Fruit fly (Drosophila melanogaster) whole organism, embryonic: ENCODE data around the gene IRSp53.

Experiments
- Antp ChIP-seq: fragments of 200-800 bp; sonication (Bioruptor generic); optimal IDR thresholded peaks from 3 replicates; lab custom pipeline; 2016; ENCODE audit warnings: missing biosample characterization, missing genetic modification characterization
- BtbVII ChIP-seq: fragments of 200-800 bp; sonication (Bioruptor generic); optimal IDR thresholded peaks from 3 replicates; lab custom pipeline; 2017; ENCODE audit warnings: missing biosample characterization, mild to moderate bottlenecking, missing genetic modification characterization
- Bteb2 ChIP-seq: fragments of 200-800 bp; sonication (Bioruptor generic); optimal IDR thresholded peaks from 2 replicates; lab custom pipeline; 2016; ENCODE audit warnings: missing biosample characterization, missing genetic modification characterization
- CG1024 ChIP-seq: fragments of 200-800 bp; sonication (Bioruptor generic); IDR thresholded peaks from 2 replicates; pipeline ENCODE4 v1.3.6; 2022; ENCODE audit warnings: missing biosample characterization, missing genetic modification characterization
- CG10462 ChIP-seq: fragments of 200-800 bp; sonication (Bioruptor generic); optimal IDR thresholded peaks from 2 replicates; lab custom pipeline; 2016; ENCODE audit warnings: missing biosample characterization, missing genetic modification characterization
- CG10543 ChIP-seq: fragments of 200-800 bp; sonication (Bioruptor generic); optimal IDR thresholded peaks from 3 replicates; lab custom pipeline; 2017; ENCODE audit warnings: missing biosample characterization, mild to moderate bottlenecking, missing genetic modification characterization, moderate library complexity
- CG12744 ChIP-seq: fragments of 200-800 bp; sonication (Bioruptor generic); optimal IDR thresholded peaks from 2 replicates; lab custom pipeline; 2016; ENCODE audit warnings: missing biosample characterization, missing genetic modification characterization
- CG12942 ChIP-seq: fragments of 200-800 bp; sonication (Bioruptor generic); optimal IDR thresholded peaks from 3 replicates; lab custom pipeline; 2016; ENCODE audit warnings: missing biosample characterization, missing genetic modification characterization
- CG14710 ChIP-seq: fragments of 200-800 bp; sonication (Bioruptor generic); optimal IDR thresholded peaks from 3 replicates; lab custom pipeline; 2019; ENCODE audit warnings: missing biosample characterization, mild to moderate bottlenecking, missing genetic modification characterization, moderate library complexity
- CG16813 ChIP-seq: fragments of 200-800 bp; sonication (Bioruptor generic); IDR thresholded peaks from 3 replicates; pipeline ENCODE4 v1.3.6; 2022; ENCODE audit warnings: missing biosample characterization, missing genetic modification characterization; ENCODE audit not compliant: partially characterized antibody
- CG2199 ChIP-seq: fragments of 200-800 bp; sonication (Bioruptor generic); IDR thresholded peaks from 3 replicates; pipeline ENCODE4 v1.3.6; 2022; ENCODE audit warnings: missing biosample characterization, missing genetic modification characterization
- CG2875 ChIP-seq: fragments of 200-800 bp; sonication (Bioruptor generic); optimal IDR thresholded peaks from 2 replicates; lab custom pipeline; 2017; ENCODE audit warnings: missing biosample characterization, mild to moderate bottlenecking, missing genetic modification characterization, missing genetic modification reagents
- CG31365 ChIP-seq: fragments of 200-800 bp; sonication (Bioruptor generic); optimal IDR thresholded peaks from 2 replicates; lab custom pipeline; 2018; ENCODE audit warnings: missing biosample characterization, mild to moderate bottlenecking, missing genetic modification characterization
- CG32767 ChIP-seq: fragments of 200-800 bp; sonication (Bioruptor generic); IDR thresholded peaks from 2 replicates; pipeline ENCODE4 v1.3.6; 2022; ENCODE audit warnings: missing biosample characterization, missing genetic modification characterization
- CG3281 ChIP-seq: fragments of 200-800 bp; sonication (Bioruptor generic); optimal IDR thresholded peaks from 3 replicates; lab custom pipeline; 2017; ENCODE audit warnings: missing biosample characterization, mild to moderate bottlenecking, missing genetic modification characterization
- CG34224 ChIP-seq: fragments of 200-800 bp; sonication (Bioruptor generic); IDR thresholded peaks from 3 replicates; pipeline ENCODE4 v1.3.6; 2022; ENCODE audit warnings: missing biosample characterization, missing genetic modification characterization; ENCODE audit not compliant: partially characterized antibody
- CG3726 ChIP-seq: fragments of 200-800 bp; sonication (Bioruptor generic); IDR thresholded peaks from 3 replicates; pipeline ENCODE4, ENCODE4 v1.3.6; 2022; ENCODE audit warnings: missing biosample characterization, missing genetic modification characterization
- CG42726 ChIP-seq: fragments of 200-800 bp; sonication (Bioruptor generic); IDR thresholded peaks from 2 replicates; pipeline ENCODE4 v1.3.6; 2022; ENCODE audit warnings: missing biosample characterization, missing genetic modification characterization; ENCODE audit not compliant: partially characterized antibody
- CG4282 ChIP-seq: fragments of 200-800 bp; sonication (Bioruptor generic); optimal IDR thresholded peaks from 2 replicates; lab custom pipeline; 2016; ENCODE audit warnings: missing biosample characterization, missing genetic modification characterization
- CG6791 ChIP-seq: fragments of 200-800 bp; sonication (Bioruptor generic); IDR thresholded peaks from 3 replicates; pipeline ENCODE4 v1.3.6; 2022; ENCODE audit warnings: missing biosample characterization, missing genetic modification characterization; ENCODE audit not compliant: partially characterized antibody
- CG8924 ChIP-seq: fragments of 200-800 bp; optimal IDR thresholded peaks from 3 replicates; lab custom pipeline; 2019; ENCODE audit warnings: missing biosample characterization, mild to moderate bottlenecking, missing genetic modification characterization, moderate library complexity
- CG9215 ChIP-seq: fragments of 200-800 bp; sonication (Bioruptor generic); IDR thresholded peaks from 2 replicates; pipeline ENCODE4 v1.3.6; 2022; ENCODE audit warnings: missing biosample characterization, missing genetic modification characterization
- CG9437 ChIP-seq: fragments of 200-800 bp; sonication (Bioruptor generic); optimal IDR thresholded peaks from 2 replicates; lab custom pipeline; 2018; ENCODE audit warnings: missing biosample characterization, mild to moderate bottlenecking, missing genetic modification characterization
- CG9932 ChIP-seq: fragments of 200-800 bp; sonication (Bioruptor generic); IDR thresholded peaks from 2 replicates; pipeline ENCODE4 v1.3.6; 2022; ENCODE audit warnings: missing biosample characterization, missing genetic modification characterization
- Deaf1 ChIP-seq: fragments of 200-800 bp; optimal IDR thresholded peaks from 3 replicates; lab custom pipeline; 2019; ENCODE audit warnings: missing biosample characterization, mild to moderate bottlenecking, missing genetic modification characterization, moderate library complexity
- Dfd ChIP-seq, 2 experiments: fragments of >200 bp; optimal IDR thresholded peaks; 2 replicates each; lab custom pipeline; 2017; ENCODE audit warnings: missing biosample characterization in 2 of 2, missing genetic modification characterization in 2 of 2
- E2f1 ChIP-seq: fragments of 200-800 bp; sonication (Bioruptor generic); IDR thresholded peaks from 2 replicates; pipeline ENCODE4 v1.3.6; 2022; ENCODE audit warnings: missing biosample characterization, missing genetic modification characterization
- Elba2 ChIP-seq: fragments of 200-800 bp; sonication (Bioruptor generic); optimal IDR thresholded peaks from 3 replicates; lab custom pipeline; 2016; ENCODE audit warnings: missing biosample characterization, missing genetic modification characterization
- Fer1 ChIP-seq: fragments of 200-800 bp; sonication (Bioruptor generic); optimal IDR thresholded peaks from 2 replicates; lab custom pipeline; 2017; ENCODE audit warnings: missing biosample characterization, mild to moderate bottlenecking, missing genetic modification characterization
- Meics ChIP-seq: fragments of 200-800 bp; sonication (Bioruptor generic); optimal IDR thresholded peaks from 2 replicates; lab custom pipeline; 2017; ENCODE audit warnings: missing biosample characterization, mild to moderate bottlenecking, missing genetic modification characterization
- Nf-YB ChIP-seq: fragments of 200-800 bp; sonication (Bioruptor generic); optimal IDR thresholded peaks from 3 replicates; lab custom pipeline; 2019; ENCODE audit warnings: missing biosample characterization, mild to moderate bottlenecking, missing genetic modification characterization, moderate library complexity
- Nf-YC ChIP-seq: fragments of 200-800 bp; optimal IDR thresholded peaks from 3 replicates; lab custom pipeline; 2019; ENCODE audit warnings: missing biosample characterization, mild to moderate bottlenecking, missing genetic modification characterization, moderate library complexity
- Pdp1 ChIP-seq, 2 experiments: fragments of 200-800 bp; sonication (Bioruptor generic); optimal IDR thresholded peaks; 3 replicates each; lab custom pipeline; 2016; ENCODE audit warnings: missing biosample characterization in 2 of 2, missing genetic modification characterization in 2 of 2, mild to moderate bottlenecking in 1 of 2, moderate library complexity in 1 of 2
- Ptx1 ChIP-seq: fragments of 200-800 bp; sonication (Bioruptor generic); IDR thresholded peaks from 2 replicates; pipeline ENCODE4 v1.3.6; 2022; ENCODE audit warnings: missing biosample characterization, missing genetic modification characterization
- YL-1 ChIP-seq: fragments of 200-800 bp; sonication (Bioruptor generic); optimal IDR thresholded peaks from 3 replicates; lab custom pipeline; 2017; ENCODE audit warnings: missing biosample characterization, mild to moderate bottlenecking, missing genetic modification characterization
- chif ChIP-seq, 2 experiments: fragments of 200-800 bp; sonication (Bioruptor generic); optimal IDR thresholded peaks; 3 replicates each; lab custom pipeline; 2016; ENCODE audit warnings: missing biosample characterization in 2 of 2, missing genetic modification characterization in 2 of 2
- dm ChIP-seq: fragments of 200-800 bp; sonication (Bioruptor generic); optimal IDR thresholded peaks from 3 replicates; lab custom pipeline; 2016; ENCODE audit warnings: missing biosample characterization, missing genetic modification characterization
- dmrt99B ChIP-seq: fragments of 200-800 bp; sonication (Bioruptor generic); optimal IDR thresholded peaks from 2 replicates; lab custom pipeline; 2018; ENCODE audit warnings: missing biosample characterization, mild to moderate bottlenecking, missing genetic modification characterization, moderate library complexity
- ems ChIP-seq: fragments of 200-800 bp; sonication (Bioruptor generic); optimal IDR thresholded peaks from 3 replicates; lab custom pipeline; 2016; ENCODE audit warnings: missing biosample characterization, missing genetic modification characterization
- esg ChIP-seq: fragments of 200-800 bp; sonication (Bioruptor generic); conservative IDR thresholded peaks from 2 replicates; pipeline ENCODE4 v1.3.6; 2022; ENCODE audit warnings: missing biosample characterization, missing genetic modification characterization
- grau ChIP-seq: fragments of 200-800 bp; optimal IDR thresholded peaks from 3 replicates; lab custom pipeline; 2019; ENCODE audit warnings: missing biosample characterization, mild to moderate bottlenecking, missing genetic modification characterization, moderate library complexity
- grn ChIP-seq: fragments of 200-800 bp; sonication (Bioruptor generic); optimal IDR thresholded peaks from 3 replicates; lab custom pipeline; 2017; ENCODE audit warnings: missing biosample characterization, missing genetic modification characterization
- gro ChIP-seq: fragments of 200-800 bp; sonication (Bioruptor generic); optimal IDR thresholded peaks from 2 replicates; lab custom pipeline; 2016; ENCODE audit warnings: missing biosample characterization, missing genetic modification characterization
- gt ChIP-seq: fragments of 200-800 bp; sonication (Bioruptor generic); IDR thresholded peaks from 2 replicates; pipeline ENCODE4 v1.3.6; 2022; ENCODE audit warnings: missing biosample characterization, missing genetic modification characterization
- her ChIP-seq: fragments of 200-800 bp; sonication (Bioruptor generic); optimal IDR thresholded peaks from 2 replicates; lab custom pipeline; 2016; ENCODE audit warnings: missing biosample characterization, missing genetic modification characterization
- mirr ChIP-seq: fragments of 200-800 bp; sonication (Bioruptor generic); optimal IDR thresholded peaks from 3 replicates; lab custom pipeline; 2018; ENCODE audit warnings: missing biosample characterization, mild to moderate bottlenecking, missing genetic modification characterization
- pum ChIP-seq: fragments of 200-800 bp; sonication (Bioruptor generic); optimal IDR thresholded peaks from 2 replicates; lab custom pipeline; 2016; ENCODE audit warnings: missing biosample characterization, missing genetic modification characterization
- scrt ChIP-seq: fragments of 200-800 bp; sonication (Bioruptor generic); optimal IDR thresholded peaks from 2 replicates; lab custom pipeline; 2018; ENCODE audit warnings: missing biosample characterization, mild to moderate bottlenecking, missing genetic modification characterization, moderate library complexity
- sim ChIP-seq: fragments of 200-800 bp; sonication (Bioruptor generic); IDR thresholded peaks from 2 replicates; pipeline ENCODE4 v1.3.6; 2022; ENCODE audit warnings: missing biosample characterization, missing genetic modification characterization
- slbo ChIP-seq: fragments of 200-800 bp; sonication (Bioruptor generic); IDR thresholded peaks from 2 replicates; pipeline ENCODE4 v1.3.6; 2022; ENCODE audit warnings: missing biosample characterization, missing genetic modification characterization
- zen ChIP-seq: fragments of 200-800 bp; sonication (Bioruptor generic); optimal IDR thresholded peaks from 3 replicates; lab custom pipeline; 2018; ENCODE audit warnings: missing biosample characterization, mild to moderate bottlenecking, missing genetic modification characterization, moderate library complexity

Gene IRSp53

dm6 chr3L:11123088-11123487, 12.8 kb upstream of the IRSp53 start, which contains the start of the genes Ufd1 and NaPi-III (continued):
- TF ChIP-seq chif (GFP tag; optimal IDR thresholded peaks at IDR 0.05; lab: Kevin White, UChicago) (peak in 1 of 2 experiments; percentile 35), gt (no peak), gro (peak; percentile 71), Bteb2 (GFP tag; lab: Kevin White, UChicago) (no peak), CG4282 (GFP tag; lab: Kevin White, UChicago) (peak; percentile 36), Deaf1 (tag; lab: Kevin White, UChicago) (no peak), CG2199 (GFP tag; lab: Robert Waterston, UW) (no peak), CG2875 (GFP tag; lab: Kevin White, UChicago) (no peak), BtbVII (GFP tag; lab: Kevin White, UChicago) (no peak), CG1024 (GFP tag; lab: Robert Waterston, UW) (no peak), CG9215 (GFP tag; lab: Robert Waterston, UW) (no peak; the same call in 1 of the 2 replicates), pum (GFP tag; lab: Kevin White, UChicago) (peak; percentile 29), CG32767 (GFP tag; lab: Robert Waterston, UW) (peak; percentile 57; the same call in 1 of the 2 replicates), grau (tag; lab: Kevin White, UChicago) (peak; percentile 46), Dfd (GFP tag; optimal IDR thresholded peaks at IDR 0.05; lab: Kevin White, UChicago) (no peak), CG12942 (GFP tag; lab: Kevin White, UChicago) (no peak), CG10543 (GFP tag; lab: Kevin White, UChicago) (no peak), her (GFP tag; lab: Kevin White, UChicago) (peak; percentile 54), esg (GFP tag; lab: Robert Waterston, UW) (no peak), ems (GFP tag; lab: Kevin White, UChicago) (peak; percentile 23), Ptx1 (GFP tag; lab: Robert Waterston, UW) (no peak), CG12744 (GFP tag; lab: Kevin White, UChicago) (no peak), scrt (GFP tag; lab: Kevin White, UChicago) (no peak), zen (tag; lab: Kevin White, UChicago) (peak; percentile 39), sim (no peak), Pdp1 (GFP tag; optimal IDR thresholded peaks at IDR 0.05; lab: Kevin White, UChicago) (peak in 1 of 2 experiments; percentile 74), dm (GFP tag; lab: Kevin White, UChicago) (peak; percentile 73), CG42726 (GFP tag; lab: Robert Waterston, UW) (peak; percentile 90), slbo (GFP tag; lab: Robert Waterston, UW) (peak; percentile 76), CG31365 (tag; lab: Kevin White, UChicago) (no peak), CG3281 (GFP tag; lab: Kevin White, UChicago) (no peak), Fer1 (peak; percentile 15), CG6791 (GFP tag; lab: Robert Waterston, UW) (peak; percentile 90), CG34224 (GFP tag; lab: Robert Waterston, UW) (peak; percentile 72), CG8924 (tag; lab: Kevin White, UChicago) (peak; percentile 47), YL-1 (GFP tag; lab: Kevin White, UChicago) (peak; percentile 79), E2f1 (GFP tag; lab: Robert Waterston, UW) (peak; percentile 51; the same call in 1 of the 2 replicates), CG10462 (no peak), CG14710 (tag; lab: Kevin White, UChicago) (peak; percentile 67), CG9437 (GFP tag; lab: Kevin White, UChicago) (peak; percentile 14), dmrt99B (tag; lab: Kevin White, UChicago) (no peak), CG16813 (GFP tag; lab: Robert Waterston, UW) (peak; percentile 84), CG3726 (GFP tag; lab: Robert Waterston, UW) (no peak), mirr (GFP tag; lab: Kevin White, UChicago) (no peak), Nf-YC (no peak), CG9932 (GFP tag; lab: Robert Waterston, UW) (peak; percentile 71), Antp (peak; percentile 10), grn (no peak), Elba2 (GFP tag; lab: Kevin White, UChicago) (peak; percentile 74), Meics (GFP tag; lab: Kevin White, UChicago) (no peak), Nf-YB (GFP tag; lab: Kevin White, UChicago) (no peak)
